Worm (Caenorhabditis elegans): ENCODE results near the gene col-142.

- TF ChIP-seq lsy-27 (tag; optimal IDR thresholded peaks at IDR 0.05; ENCODE audit: borderline replicate concordance, insufficient read depth) (no peak), ceh-79 (tag; optimal IDR thresholded peaks at IDR 0.05) (no peak), hlh-12 (tag; optimal IDR thresholded peaks at IDR 0.05) (no peak), sptf-2 (GFP tag; optimal IDR thresholded peaks at IDR 0.05) (no peak), hsf-1 (GFP tag; IDR thresholded peaks at IDR 0.05) (no peak), K12H6.12 (tag; optimal IDR thresholded peaks at IDR 0.05) (no peak), unc-62 (GFP tag; optimal IDR thresholded peaks at IDR 0.05) (no peak), nhr-27 (tag; optimal IDR thresholded peaks at IDR 0.05) (no peak), ceh-58 (GFP tag; IDR thresholded peaks at IDR 0.05) (no peak), F57A8.1 (GFP tag; optimal IDR thresholded peaks at IDR 0.05) (no peak), ama-1 (optimal IDR thresholded peaks at IDR 0.05) (no peak), ama-1 (GFP tag; optimal IDR thresholded peaks at IDR 0.05) (no peak), B0261.1 (tag; optimal IDR thresholded peaks at IDR 0.05) (no peak)
Observed at ce11 chrV:6811863-6812262, 19.1 kb upstream of the col-142 start.

Measured in whole organism, young adult.